Worm (Caenorhabditis elegans): Measurements from ENCODE around the gene flap-1.
A peak's percentile ranks its signal among the peaks of the same experiment; 100 is the strongest.

The flap-1 gene

DNA sequence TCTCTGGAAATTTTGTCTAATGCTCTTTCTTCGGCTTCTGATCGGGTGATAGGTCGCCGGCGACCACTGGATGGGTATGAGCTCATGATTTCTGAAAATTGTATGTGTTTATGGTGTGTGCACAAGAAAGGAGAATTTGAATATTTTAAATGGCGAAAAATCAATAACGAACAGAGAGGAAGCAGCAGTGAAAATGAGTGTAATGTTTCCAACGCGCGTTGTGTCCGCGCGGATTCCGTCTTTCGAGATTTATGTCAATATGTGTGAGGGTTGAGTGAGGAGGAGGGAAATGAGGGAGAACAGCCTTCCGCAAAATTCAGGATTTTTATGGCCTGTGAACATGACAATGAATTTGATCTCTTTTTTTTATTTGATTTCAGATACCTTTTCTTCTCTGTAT, at the start of gene flap-1:
flap-1 (minus strand) TSS at position 101 of the 400 bp plus-strand sequence.
- no peak for TF ChIP-seq eyg-1 (tag; optimal IDR thresholded peaks at IDR 0.05)
- peak; percentile 42 for TF ChIP-seq unc-55 (GFP tag; optimal IDR thresholded peaks at IDR 0.05)
- peak; percentile 45 for TF ChIP-seq ceh-48 (tag; optimal IDR thresholded peaks at IDR 0.05)

DNA sequence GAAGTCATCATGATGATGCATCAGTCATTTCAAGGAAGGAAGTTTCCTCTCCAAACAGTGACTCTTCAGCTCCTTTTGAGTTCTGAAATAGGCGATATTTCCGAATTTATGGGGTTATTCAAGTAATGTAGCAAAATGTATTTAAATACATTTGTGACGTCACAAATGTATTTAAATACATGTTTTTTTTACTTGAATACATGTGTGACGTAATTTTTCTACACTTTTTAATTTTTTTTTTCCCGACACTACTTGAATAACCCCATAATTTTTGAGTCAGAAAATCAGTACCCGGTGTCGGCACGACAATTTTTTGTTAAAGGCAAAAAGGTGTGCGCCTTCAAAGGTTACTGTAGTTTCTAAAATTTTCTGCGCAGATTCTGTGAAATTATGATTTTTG, 46.3 kb upstream of the flap-1 start:
- TF ChIP-seq Y22D7AL.16 (tag; optimal IDR thresholded peaks at IDR 0.05): no peak
- TF ChIP-seq ceh-31 (tag; optimal IDR thresholded peaks at IDR 0.05): no peak
- TF ChIP-seq ahr-1 (tag; optimal IDR thresholded peaks at IDR 0.05): no peak
- no peak for TF ChIP-seq odd-2 (tag; optimal IDR thresholded peaks at IDR 0.05)
- no peak for TF ChIP-seq ceh-22 (tag; optimal IDR thresholded peaks at IDR 0.05)
- TF ChIP-seq T23F11.4 (GFP tag; optimal IDR thresholded peaks at IDR 0.05): no peak
- TF ChIP-seq rnt-1 (tag; optimal IDR thresholded peaks at IDR 0.05): no peak
- TF ChIP-seq hlh-13 (GFP tag; optimal IDR thresholded peaks at IDR 0.05): no peak
- no peak for TF ChIP-seq pqm-1 (tag; optimal IDR thresholded peaks at IDR 0.05)
- TF ChIP-seq nfya-1 (tag; optimal IDR thresholded peaks at IDR 0.05): no peak
- no peak for TF ChIP-seq ceh-30 (tag; optimal IDR thresholded peaks at IDR 0.05)
- no peak for TF ChIP-seq ceh-48 (tag; optimal IDR thresholded peaks at IDR 0.05)
- no peak for TF ChIP-seq elt-4 (tag; optimal IDR thresholded peaks at IDR 0.05)
- TF ChIP-seq sox-2 (GFP tag; IDR thresholded peaks at IDR 0.05): no peak
- no peak for TF ChIP-seq C08G9.2 (tag; optimal IDR thresholded peaks at IDR 0.05)
- TF ChIP-seq ceh-14 (tag; optimal IDR thresholded peaks at IDR 0.05): no peak
- no peak for TF ChIP-seq ets-4 (tag; optimal IDR thresholded peaks at IDR 0.05)
- no peak for TF ChIP-seq gmeb-2 (tag; optimal IDR thresholded peaks at IDR 0.05)
- TF ChIP-seq hlh-30 (tag; optimal IDR thresholded peaks at IDR 0.05; ENCODE audit: insufficient read depth): no peak
- no peak for TF ChIP-seq fkh-10 (GFP tag; optimal IDR thresholded peaks at IDR 0.05)

DNA sequence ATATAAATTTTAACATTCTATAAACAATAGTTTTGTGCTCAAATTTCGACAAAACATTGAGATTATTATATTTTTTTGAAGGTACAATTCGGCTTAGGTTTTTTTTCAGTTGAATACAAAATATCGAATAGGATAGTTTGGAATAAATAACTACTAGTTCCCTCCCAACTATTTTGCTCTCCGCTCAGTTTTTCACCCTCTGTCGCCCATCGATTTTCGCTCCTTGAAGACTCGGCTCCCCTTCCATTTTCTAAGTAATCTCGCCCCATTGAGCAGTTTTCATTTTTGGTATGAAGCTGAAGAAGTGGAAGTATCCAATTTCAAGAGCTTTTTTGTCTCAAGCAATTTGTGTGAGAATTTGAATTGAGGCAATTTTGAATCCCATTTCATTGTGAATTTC, 45.1 kb upstream of the flap-1 start, which contains the start of gene F31E3.2:
F31E3.2 (plus strand) TSS at position 301 of the 400 bp plus-strand sequence.
- TF ChIP-seq ceh-48 (tag; optimal IDR thresholded peaks at IDR 0.05) (peak; percentile 22), pha-4 (tag; optimal IDR thresholded peaks at IDR 0.05) (no peak), pax-1 (tag; optimal IDR thresholded peaks at IDR 0.05) (no peak), zip-5 (tag; optimal IDR thresholded peaks at IDR 0.05) (no peak)

DNA sequence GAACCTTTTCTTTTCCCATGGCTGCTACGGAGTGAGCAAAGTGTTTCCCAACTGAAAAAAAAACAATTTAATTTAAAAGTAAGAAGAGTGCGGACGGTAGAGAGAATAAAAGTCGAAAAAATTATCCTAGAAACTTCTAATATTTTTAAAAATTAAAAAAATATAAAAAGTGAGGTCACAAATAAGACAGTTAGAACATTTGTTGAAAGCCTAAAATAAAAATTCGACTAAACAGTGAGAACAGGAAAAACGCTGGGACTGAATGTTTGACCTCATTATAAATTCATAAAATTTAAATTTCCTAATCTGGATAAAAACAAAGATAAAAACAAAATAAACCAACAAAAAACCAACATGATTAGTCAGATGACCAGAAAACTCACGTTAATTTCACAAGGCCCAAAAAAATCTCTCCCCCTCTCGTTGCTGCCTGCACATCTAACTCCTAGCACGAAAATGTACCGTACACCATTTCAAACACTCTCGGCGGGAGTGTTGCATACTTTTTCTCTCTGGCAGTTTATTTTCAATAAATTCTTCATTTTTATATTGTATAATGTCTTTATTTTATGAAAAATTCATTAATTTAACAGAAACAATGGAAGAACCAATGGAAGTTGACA, 43.1 kb upstream of the flap-1 start, which contains the start of the genes eef-1A.1 and rfc-4:
eef-1A.1 (minus strand) TSS at position 51 of the 623 bp plus-strand sequence.
rfc-4 (plus strand) TSS at position 592 of the 623 bp plus-strand sequence.
- TF ChIP-seq unc-42 (tag; optimal IDR thresholded peaks at IDR 0.05) (peak; percentile 83), ama-1 (optimal IDR thresholded peaks at IDR 0.05) (no peak), ttx-3 (tag; optimal IDR thresholded peaks at IDR 0.05) (peak; percentile 59), pax-1 (tag; optimal IDR thresholded peaks at IDR 0.05) (peak; percentile 97), pros-1 (tag; optimal IDR thresholded peaks at IDR 0.05) (peak; percentile 68), sox-4 (tag; optimal IDR thresholded peaks at IDR 0.05) (peak; percentile 36), ref-2 (tag; optimal IDR thresholded peaks at IDR 0.05) (peak; percentile 77), tbx-2 (tag; optimal IDR thresholded peaks at IDR 0.05) (peak; percentile 66), hlh-8 (tag; optimal IDR thresholded peaks at IDR 0.05) (peak; percentile 19), C08G9.2 (tag; optimal IDR thresholded peaks at IDR 0.05) (peak; percentile 51), ceh-9 (tag; optimal IDR thresholded peaks at IDR 0.05) (no peak), hlh-30 (tag; optimal IDR thresholded peaks at IDR 0.05; ENCODE audit: insufficient read depth) (peak; percentile 94), hlh-6 (tag; optimal IDR thresholded peaks at IDR 0.05) (no peak), dmd-4 (tag; optimal IDR thresholded peaks at IDR 0.05; ENCODE audit: borderline replicate concordance) (no peak), sdc-2 (tag; optimal IDR thresholded peaks at IDR 0.05) (peak; percentile 19), K09A11.1 (tag; optimal IDR thresholded peaks at IDR 0.05; ENCODE audit: insufficient read depth) (peak; percentile 63), ceh-30 (tag; optimal IDR thresholded peaks at IDR 0.05) (peak; percentile 40), ztf-16 (tag; optimal IDR thresholded peaks at IDR 0.05) (peak; percentile 7), K02D7.2 (tag; optimal IDR thresholded peaks at IDR 0.05) (peak; percentile 2), ceh-48 (tag; optimal IDR thresholded peaks at IDR 0.05) (peak; percentile 22), ceh-18 (tag; optimal IDR thresholded peaks at IDR 0.05) (peak; percentile 76), nhr-232 (tag; optimal IDR thresholded peaks at IDR 0.05) (no peak), ets-4 (tag; optimal IDR thresholded peaks at IDR 0.05) (peak; percentile 65), ceh-14 (tag; optimal IDR thresholded peaks at IDR 0.05) (peak; percentile 55), C38D4.7 (GFP tag; optimal IDR thresholded peaks at IDR 0.05) (peak; percentile 16), nfya-1 (tag; optimal IDR thresholded peaks at IDR 0.05) (peak; percentile 97), pqm-1 (tag; optimal IDR thresholded peaks at IDR 0.05) (peak; percentile 62), lin-11 (tag; optimal IDR thresholded peaks at IDR 0.05) (peak; percentile 21), ceh-2 (tag; optimal IDR thresholded peaks at IDR 0.05) (peak; percentile 28), odd-2 (tag; optimal IDR thresholded peaks at IDR 0.05) (peak; percentile 16), F13H6.1 (tag; optimal IDR thresholded peaks at IDR 0.05) (peak; percentile 36)

All from whole organism, late embryonic.